Worm (Caenorhabditis elegans) whole organism, L3 larva: ENCODE measurements around the gene acs-10.

ENCODE experiments used
- aly-2 ChIP-seq: fragments of 150-350 bp; optimal IDR thresholded peaks from 2 replicates; lab custom pipeline; 2014; ENCODE audit warnings: missing biosample characterization, missing genetic modification characterization
- ceh-16 ChIP-seq: sonication (generic microtip); optimal IDR thresholded peaks from 2 replicates; lab custom pipeline; 2017; ENCODE audit warnings: missing biosample characterization, missing genetic modification characterization
- egl-27 ChIP-seq: sonication (generic microtip); optimal IDR thresholded peaks from 4 replicates; lab custom pipeline; 2017; ENCODE audit warnings: missing biosample characterization, missing genetic modification reagents, missing genetic modification characterization
- elt-3 ChIP-seq, 3 experiments: fragments of 150-350 bp in 1 of 3; sonication (generic microtip) in 2 of 3; optimal IDR thresholded peaks; 2 replicates in 2 of 3; 4 replicates in 1 of 3; lab custom pipeline; 2014 to 2017; ENCODE audit warnings: missing biosample characterization in 3 of 3, missing genetic modification characterization in 3 of 3
- fos-1 ChIP-seq: fragments of 150-350 bp; optimal IDR thresholded peaks from 2 replicates; lab custom pipeline; 2014; ENCODE audit warnings: missing biosample characterization, missing genetic modification characterization
- lin-39 ChIP-seq: fragments of 150-350 bp; optimal IDR thresholded peaks from 2 replicates; lab custom pipeline; 2018; ENCODE audit warnings: missing biosample characterization, missing genetic modification reagents, missing genetic modification characterization
- nhr-11 ChIP-seq: fragments of 150-350 bp; optimal IDR thresholded peaks from 2 replicates; lab custom pipeline; 2014; ENCODE audit warnings: missing biosample characterization, missing genetic modification characterization
- nhr-77 ChIP-seq: fragments of 150-350 bp; optimal IDR thresholded peaks from 2 replicates; lab custom pipeline; 2014; ENCODE audit warnings: missing biosample characterization, missing genetic modification characterization
- snpc-4 ChIP-seq: fragments of 150-350 bp; optimal IDR thresholded peaks from 2 replicates; lab custom pipeline; 2014; ENCODE audit warnings: missing biosample characterization, missing genetic modification characterization
- ztf-4 ChIP-seq: fragments of 150-350 bp; optimal IDR thresholded peaks from 2 replicates; lab custom pipeline; 2014; ENCODE audit warnings: missing biosample characterization, missing genetic modification characterization

DNA sequence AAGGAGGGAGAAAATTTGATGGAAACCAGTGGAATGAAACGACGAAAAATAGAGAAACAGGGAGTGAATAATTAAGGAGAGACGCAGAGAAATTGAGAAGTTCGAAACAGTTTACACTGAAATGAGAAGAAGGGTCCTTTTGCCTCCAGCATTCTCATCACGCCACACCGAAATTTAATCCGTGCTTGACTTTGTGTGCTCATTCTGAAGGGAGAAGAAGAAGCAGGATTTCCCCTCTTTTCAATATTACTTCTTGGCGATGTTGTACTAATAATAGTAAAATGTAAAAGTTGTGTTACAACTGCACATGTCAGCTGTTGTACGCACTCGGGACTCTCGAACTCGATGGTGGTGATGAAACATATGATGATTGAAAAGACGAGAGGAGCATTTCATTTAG lies 7.3 kb downstream of the acs-10 start:
- TF ChIP-seq nhr-77 (tag; lab: Kevin White, UChicago) (no peak), nhr-11 (tag; lab: Kevin White, UChicago) (no peak), snpc-4 (tag; lab: Kevin White, UChicago) (no peak), egl-27 (tag; lab: Kevin White, UChicago) (no peak), lin-39 (tag; lab: Kevin White, UChicago) (no peak), ztf-4 (tag; lab: Kevin White, UChicago) (no peak), ceh-16 (tag; lab: Kevin White, UChicago) (no peak), aly-2 (tag; lab: Kevin White, UChicago) (no peak), fos-1 (tag; lab: Kevin White, UChicago) (no peak), elt-3 (tag; optimal IDR thresholded peaks at IDR 0.05; lab: Kevin White, UChicago) (no peak)
